Worm (Caenorhabditis elegans) whole organism, L1 larva: ENCODE measurements around the gene srlf-32.

Source experiments
- F16B12.6 ChIP-seq: fragments of 150-350 bp; optimal IDR thresholded peaks from 2 replicates; lab custom pipeline; 2014; ENCODE audit warnings: missing biosample characterization, missing genetic modification characterization
- Y116A8C.19 ChIP-seq: sonication (generic microtip); optimal IDR thresholded peaks from 2 replicates; lab custom pipeline; 2016; ENCODE audit warnings: missing compliant biosample characterization, missing genetic modification characterization, borderline replicate concordance
- aha-1 ChIP-seq: fragments of 150-350 bp; optimal IDR thresholded peaks from 2 replicates; lab custom pipeline; 2014; ENCODE audit warnings: missing biosample characterization, missing genetic modification characterization
- ama-1 ChIP-seq: fragments of 150-350 bp; optimal IDR thresholded peaks from 2 replicates; lab custom pipeline; 2014
- blmp-1 ChIP-seq: fragments of 150-350 bp; optimal IDR thresholded peaks from 2 replicates; lab custom pipeline; 2014; ENCODE audit warnings: missing biosample characterization, missing genetic modification characterization
- ceh-63 ChIP-seq: fragments of 200-800 bp; sonication (Bioruptor generic); optimal IDR thresholded peaks from 2 replicates; lab custom pipeline; 2018; ENCODE audit warnings: mild to moderate bottlenecking, missing genetic modification characterization, missing compliant biosample characterization
- ceh-82 ChIP-seq, 3 experiments: fragments of 150-350 bp in 1 of 3; sonication (generic microtip) in 2 of 3; optimal IDR thresholded peaks; 2 replicates each; lab custom pipeline; 2014 to 2017; ENCODE audit warnings: missing biosample characterization in 3 of 3, missing genetic modification characterization in 3 of 3
- ceh-88 ChIP-seq: fragments of 200-800 bp; sonication (Bioruptor generic); IDR thresholded peaks from 2 replicates; pipeline ENCODE4 v1.3.6; 2022; ENCODE audit warnings: missing genetic modification characterization, missing compliant biosample characterization
- ces-1 ChIP-seq: fragments of 150-350 bp; optimal IDR thresholded peaks from 2 replicates; lab custom pipeline; 2014; ENCODE audit warnings: missing biosample characterization, missing genetic modification reagents, missing genetic modification characterization
- dpl-1 ChIP-seq, 3 experiments: fragments of 150-350 bp in 2 of 3; sonication (generic microtip) in 1 of 3; optimal IDR thresholded peaks; 2 replicates each; lab custom pipeline; 2014 to 2017; ENCODE audit warnings: missing biosample characterization in 3 of 3, missing genetic modification characterization in 3 of 3, missing genetic modification reagents in 3 of 3
- efl-1 ChIP-seq, 4 experiments: fragments of 150-350 bp; optimal IDR thresholded peaks in 3 of 4; peaks in 1 of 4; 1 replicate in 1 of 4; 2 replicates in 3 of 4; lab custom pipeline; 2014; ENCODE audit warnings: missing biosample characterization in 2 of 4, missing genetic modification characterization in 2 of 4, missing genetic modification reagents in 2 of 4
- egl-13 ChIP-seq: sonication (generic microtip); optimal IDR thresholded peaks from 2 replicates; lab custom pipeline; 2016; ENCODE audit warnings: missing genotype, missing genetic modification reagents, missing genetic modification characterization, missing compliant biosample characterization
- egl-27 ChIP-seq, 2 experiments: fragments of 150-350 bp in 1 of 2; sonication (generic microtip); optimal IDR thresholded peaks; 3 replicates each; lab custom pipeline; 2017 to 2018; ENCODE audit warnings: missing biosample characterization in 2 of 2, missing genetic modification characterization in 2 of 2, missing genetic modification reagents in 2 of 2
- elt-2 ChIP-seq: sonication (generic microtip); optimal IDR thresholded peaks from 2 replicates; lab custom pipeline; 2016; ENCODE audit warnings: missing genetic modification characterization, mild to moderate bottlenecking, inconsistent platforms, missing compliant biosample characterization, missing genetic modification reagents
- elt-3 ChIP-seq, 6 experiments: fragments of 150-350 bp in 1 of 6; sonication (generic microtip); optimal IDR thresholded peaks; 2 replicates each; lab custom pipeline; 2017 to 2018; ENCODE audit warnings: missing biosample characterization in 6 of 6, missing genetic modification characterization in 6 of 6, inconsistent platforms in 1 of 6
- ets-5 ChIP-seq: fragments of 200-800 bp; sonication (Bioruptor generic); IDR thresholded peaks from 2 replicates; pipeline ENCODE4 v1.3.6; 2022; ENCODE audit warnings: missing genetic modification characterization, missing compliant biosample characterization
- fkh-10 ChIP-seq: sonication (generic microtip); optimal IDR thresholded peaks from 2 replicates; lab custom pipeline; 2017; ENCODE audit warnings: missing biosample characterization, missing genetic modification reagents, missing genetic modification characterization
- fkh-4 ChIP-seq: sonication (generic microtip); optimal IDR thresholded peaks from 2 replicates; lab custom pipeline; 2016; ENCODE audit warnings: missing compliant biosample characterization, missing genetic modification characterization, borderline replicate concordance
- fkh-8 ChIP-seq: sonication (generic microtip); optimal IDR thresholded peaks from 2 replicates; lab custom pipeline; 2016; ENCODE audit warnings: mild to moderate bottlenecking, missing genetic modification characterization, missing compliant biosample characterization
- fos-1 ChIP-seq: fragments of 150-350 bp; optimal IDR thresholded peaks from 2 replicates; lab custom pipeline; 2014; ENCODE audit warnings: missing biosample characterization, missing genetic modification characterization
- hpl-2 ChIP-seq: fragments of 150-350 bp; optimal IDR thresholded peaks from 2 replicates; lab custom pipeline; 2014; ENCODE audit warnings: missing biosample characterization, missing genetic modification reagents, missing genetic modification characterization
- isw-1 ChIP-seq: fragments of 200-800 bp; sonication (Bioruptor generic); IDR thresholded peaks from 2 replicates; pipeline ENCODE4 v1.3.6; 2022; ENCODE audit warnings: missing genetic modification characterization, missing compliant biosample characterization
- lin-14 ChIP-seq: fragments of 200-800 bp; sonication (Bioruptor generic); optimal IDR thresholded peaks from 2 replicates; lab custom pipeline; 2018; ENCODE audit warnings: mild to moderate bottlenecking, missing genetic modification characterization, moderate library complexity, missing compliant biosample characterization
- lin-15B ChIP-seq: fragments of 150-350 bp; sonication (generic microtip); optimal IDR thresholded peaks from 3 replicates; lab custom pipeline; 2014; ENCODE audit warnings: missing biosample characterization, missing genetic modification characterization
- lin-39 ChIP-seq: fragments of 150-350 bp; optimal IDR thresholded peaks from 2 replicates; lab custom pipeline; 2014; ENCODE audit warnings: missing biosample characterization, missing genetic modification reagents, missing genetic modification characterization
- lsy-2 ChIP-seq, 2 experiments: fragments of 150-350 bp; optimal IDR thresholded peaks; 2 replicates each; lab custom pipeline; 2014; ENCODE audit warnings: missing biosample characterization in 2 of 2, missing genetic modification characterization in 2 of 2
- mab-9 ChIP-seq: fragments of 200-800 bp; sonication (Bioruptor generic); IDR thresholded peaks from 2 replicates; pipeline ENCODE4 v1.3.6; 2022; ENCODE audit warnings: missing genetic modification reagents, missing genetic modification characterization, missing compliant biosample characterization
- mef-2 ChIP-seq: fragments of 150-350 bp; optimal IDR thresholded peaks from 2 replicates; lab custom pipeline; 2014; ENCODE audit warnings: missing biosample characterization, missing genetic modification characterization
- nhr-12 ChIP-seq: sonication (generic microtip); optimal IDR thresholded peaks from 2 replicates; lab custom pipeline; 2017; ENCODE audit warnings: missing biosample characterization, missing genetic modification characterization
- nhr-19 ChIP-seq: fragments of 200-800 bp; sonication (Bioruptor generic); conservative IDR thresholded peaks from 2 replicates; pipeline ENCODE4 v1.3.6; 2022; ENCODE audit warnings: missing genetic modification characterization, missing compliant biosample characterization
- nhr-20 ChIP-seq: sonication (generic microtip); optimal IDR thresholded peaks from 2 replicates; lab custom pipeline; 2016; ENCODE audit warnings: mild to moderate bottlenecking, missing genetic modification characterization, missing compliant biosample characterization
- nhr-71 ChIP-seq: sonication (generic microtip); optimal IDR thresholded peaks from 2 replicates; lab custom pipeline; 2016; ENCODE audit warnings: mild to moderate bottlenecking, missing genetic modification characterization, moderate library complexity, missing compliant biosample characterization
- nhr-76 ChIP-seq: sonication (generic microtip); optimal IDR thresholded peaks from 2 replicates; lab custom pipeline; 2017; ENCODE audit warnings: missing biosample characterization, missing genetic modification characterization
- nhr-84 ChIP-seq: sonication (generic microtip); optimal IDR thresholded peaks from 2 replicates; lab custom pipeline; 2017; ENCODE audit warnings: missing biosample characterization, missing genetic modification characterization
- nhr-85 ChIP-seq: sonication (generic microtip); peaks from one replicate; lab custom pipeline; 2016; ENCODE audit warnings: missing genetic modification characterization, inconsistent platforms, missing compliant biosample characterization
- pag-3 ChIP-seq: sonication (generic microtip); optimal IDR thresholded peaks from 2 replicates; lab custom pipeline; 2017; ENCODE audit warnings: missing genetic modification characterization, mild to moderate bottlenecking, missing compliant biosample characterization, antibody characterized with exemption, borderline replicate concordance; ENCODE audit not compliant: insufficient read depth
- pqm-1 ChIP-seq: sonication (generic microtip); optimal IDR thresholded peaks from 3 replicates; lab custom pipeline; 2017; ENCODE audit warnings: missing biosample characterization, missing genetic modification characterization
- rnt-1 ChIP-seq: sonication (generic microtip); optimal IDR thresholded peaks from 2 replicates; lab custom pipeline; 2016; ENCODE audit warnings: mild to moderate bottlenecking, missing genetic modification characterization, moderate library complexity, missing compliant biosample characterization
- skn-1 ChIP-seq: fragments of 150-350 bp; optimal IDR thresholded peaks from 2 replicates; lab custom pipeline; 2014; ENCODE audit warnings: missing biosample characterization, missing genetic modification characterization
- swsn-7 ChIP-seq: sonication (generic microtip); optimal IDR thresholded peaks from 2 replicates; lab custom pipeline; 2016; ENCODE audit warnings: missing genetic modification characterization, missing compliant biosample characterization
- tbx-2 ChIP-seq: sonication (generic microtip); optimal IDR thresholded peaks from 2 replicates; lab custom pipeline; 2016; ENCODE audit warnings: missing genetic modification characterization, missing compliant biosample characterization
- tlp-1 ChIP-seq: fragments of 150-350 bp; optimal IDR thresholded peaks from 2 replicates; lab custom pipeline; 2014; ENCODE audit warnings: missing biosample characterization, missing genetic modification characterization
- unc-130 ChIP-seq: fragments of 150-350 bp; optimal IDR thresholded peaks from 2 replicates; lab custom pipeline; 2017; ENCODE audit warnings: missing biosample characterization, missing genetic modification characterization, inconsistent platforms
- unc-30 ChIP-seq: sonication (generic microtip); optimal IDR thresholded peaks from 2 replicates; lab custom pipeline; 2017; ENCODE audit warnings: missing biosample characterization, missing genetic modification characterization
- unc-98 ChIP-seq: fragments of 200-800 bp; sonication (Bioruptor generic); IDR thresholded peaks from 2 replicates; pipeline ENCODE4 v1.3.6; 2022; ENCODE audit warnings: missing genetic modification characterization, missing compliant biosample characterization
- vab-15 ChIP-seq: sonication (generic microtip); optimal IDR thresholded peaks from 2 replicates; lab custom pipeline; 2017; ENCODE audit warnings: missing genotype, mild to moderate bottlenecking, missing genetic modification characterization, missing compliant biosample characterization

The srlf-32 gene

ce11 chrIV:11897710-11898109, 28.1 kb upstream of the srlf-32 start (continued):
- TF ChIP-seq ets-5 (GFP tag; lab: Robert Waterston, UW) = no peak
- TF ChIP-seq ama-1 (lab: Kevin White, UChicago) = no peak
- TF ChIP-seq rnt-1 (tag; lab: Kevin White, UChicago) = no peak
- TF ChIP-seq fkh-8 = no peak
- TF ChIP-seq F16B12.6 = no peak
- TF ChIP-seq swsn-7 (tag; lab: Kevin White, UChicago) = no peak
- TF ChIP-seq elt-2 (tag; lab: Kevin White, UChicago) = no peak
- peak; percentile 76 for TF ChIP-seq nhr-85 (tag; lab: Kevin White, UChicago)
- TF ChIP-seq efl-1 (optimal IDR thresholded peaks at IDR 0.05; lab: Kevin White, UChicago) = no peak
- TF ChIP-seq efl-1 (GFP tag; optimal IDR thresholded peaks at IDR 0.05 in 1 of 2; lab: Kevin White, UChicago) = peak in 1 of 2 experiments; percentile 64
- no peak for TF ChIP-seq fkh-4 (tag; lab: Kevin White, UChicago)
- TF ChIP-seq egl-27 (tag; optimal IDR thresholded peaks at IDR 0.05; lab: Kevin White, UChicago) = no peak
- TF ChIP-seq fkh-10 (GFP tag; lab: Kevin White, UChicago) = no peak
- no peak for TF ChIP-seq ceh-63 (GFP tag; lab: Kevin White, UChicago)
- TF ChIP-seq fos-1 (tag; lab: Kevin White, UChicago) = no peak
- TF ChIP-seq nhr-84 (tag; lab: Kevin White, UChicago) = no peak
- no peak for TF ChIP-seq unc-130 (tag; lab: Kevin White, UChicago)
- no peak for TF ChIP-seq mef-2 (tag; lab: Kevin White, UChicago)
- TF ChIP-seq pqm-1 (tag; lab: Kevin White, UChicago) = no peak
- no peak for TF ChIP-seq nhr-76
- peak; percentile 33 for TF ChIP-seq lin-14 (GFP tag; lab: Kevin White, UChicago)
- TF ChIP-seq unc-98 (GFP tag; lab: Robert Waterston, UW) = no peak
- TF ChIP-seq nhr-12 = no peak
- TF ChIP-seq egl-13 (tag; lab: Kevin White, UChicago) = no peak
- no peak for TF ChIP-seq unc-30 (tag; lab: Kevin White, UChicago)
- TF ChIP-seq nhr-19 = no peak
- no peak for TF ChIP-seq tlp-1 (tag; lab: Kevin White, UChicago)
- no peak for TF ChIP-seq aha-1
- TF ChIP-seq hpl-2 (GFP tag; lab: Kevin White, UChicago) = no peak
- no peak for TF ChIP-seq ces-1 (GFP tag; lab: Kevin White, UChicago)
- TF ChIP-seq, all 84 proteins: peak for 8

- TF ChIP-seq pag-3 (tag; lab: Kevin White, UChicago) = no peak
- TF ChIP-seq ceh-88 (GFP tag; lab: Robert Waterston, UW) = no peak
- TF ChIP-seq hpl-2 (GFP tag; lab: Kevin White, UChicago) = no peak
- TF ChIP-seq nhr-20 (tag; lab: Kevin White, UChicago) = peak; percentile 28
- TF ChIP-seq blmp-1 (tag; lab: Kevin White, UChicago) = peak; percentile 62
- TF ChIP-seq Y116A8C.19 (tag; lab: Kevin White, UChicago) = no peak
- no peak for TF ChIP-seq fkh-8
- TF ChIP-seq ama-1 (lab: Kevin White, UChicago) = no peak
- TF ChIP-seq lin-15B (tag; lab: Kevin White, UChicago) = no peak
- no peak for TF ChIP-seq pqm-1 (tag; lab: Kevin White, UChicago)
- TF ChIP-seq elt-3 (tag; optimal IDR thresholded peaks at IDR 0.05; lab: Kevin White, UChicago) = peak in 2 of 6 experiments; percentile 8 to 30
- no peak for TF ChIP-seq mab-9
- TF ChIP-seq dpl-1 (GFP tag; optimal IDR thresholded peaks at IDR 0.05; lab: Kevin White, UChicago) = no peak
- TF ChIP-seq vab-15 = no peak
- TF ChIP-seq lsy-2 (tag; optimal IDR thresholded peaks at IDR 0.05; lab: Kevin White, UChicago) = no peak
- no peak for TF ChIP-seq isw-1
- TF ChIP-seq tbx-2 (tag; lab: Kevin White, UChicago) = no peak
- no peak for TF ChIP-seq lin-39 (tag; lab: Kevin White, UChicago)
- TF ChIP-seq skn-1 (tag; lab: Kevin White, UChicago) = no peak
- TF ChIP-seq nhr-85 (tag; lab: Kevin White, UChicago) = peak; percentile 72
- no peak for TF ChIP-seq ceh-82 (tag; optimal IDR thresholded peaks at IDR 0.05; lab: Kevin White, UChicago)
- peak; percentile 48 for TF ChIP-seq nhr-71
- TF ChIP-seq, all 84 proteins: peak for 5
These were observed 26.5 kb upstream of the srlf-32 start, which contains the start of gene nhr-43 for ce11 chrIV:11899358-11899757. Gene nhr-43 (plus strand): TSS chrIV:11899590.
